Fruit fly (Drosophila melanogaster) whole organism, embryonic: ENCODE data around the gene CG31468.
A peak's percentile ranks its signal among the peaks of the same experiment; 100 is the strongest.

ENCODE experiments used
- Adf1 ChIP-seq: fragments of 200-800 bp; sonication (Bioruptor generic); IDR thresholded peaks from 2 replicates; pipeline ENCODE4 v1.3.6; 2022; ENCODE audit warnings: missing biosample characterization, missing genetic modification characterization
- B-H2 ChIP-seq: fragments of 200-800 bp; sonication (Bioruptor generic); optimal IDR thresholded peaks from 2 replicates; lab custom pipeline; 2018; ENCODE audit warnings: missing biosample characterization, mild to moderate bottlenecking, missing genetic modification characterization
- Bteb2 ChIP-seq: fragments of 200-800 bp; sonication (Bioruptor generic); optimal IDR thresholded peaks from 2 replicates; lab custom pipeline; 2016; ENCODE audit warnings: missing biosample characterization, missing genetic modification characterization
- CG10147 ChIP-seq: fragments of 200-800 bp; sonication (Bioruptor generic); optimal IDR thresholded peaks from 2 replicates; lab custom pipeline; 2019; ENCODE audit warnings: missing biosample characterization, mild to moderate bottlenecking, missing genetic modification characterization, moderate library complexity
- CG11723 ChIP-seq: fragments of 200-800 bp; sonication (Bioruptor generic); optimal IDR thresholded peaks from 2 replicates; lab custom pipeline; 2017; ENCODE audit warnings: missing biosample characterization, mild to moderate bottlenecking, missing genetic modification characterization
- CG12769 ChIP-seq: fragments of 200-800 bp; sonication (Bioruptor generic); optimal IDR thresholded peaks from 2 replicates; lab custom pipeline; 2019; ENCODE audit warnings: missing biosample characterization, mild to moderate bottlenecking, missing genetic modification characterization, moderate library complexity
- CG13287 ChIP-seq: fragments of 200-800 bp; sonication (Bioruptor generic); IDR thresholded peaks from 2 replicates; pipeline ENCODE4 v1.3.6; 2022; ENCODE audit warnings: missing biosample characterization, missing genetic modification characterization; ENCODE audit not compliant: partially characterized antibody
- CG15696 ChIP-seq: fragments of 200-800 bp; sonication (Bioruptor generic); optimal IDR thresholded peaks from 2 replicates; lab custom pipeline; 2019; ENCODE audit warnings: missing biosample characterization, mild to moderate bottlenecking, missing genetic modification characterization, moderate library complexity
- CG1602 ChIP-seq: fragments of 200-800 bp; sonication (Bioruptor generic); optimal IDR thresholded peaks from 3 replicates; lab custom pipeline; 2016; ENCODE audit warnings: missing biosample characterization, missing genetic modification characterization
- CG18599 ChIP-seq: fragments of 200-800 bp; sonication (Bioruptor generic); optimal IDR thresholded peaks from 3 replicates; lab custom pipeline; 2017; ENCODE audit warnings: missing biosample characterization, missing genetic modification characterization, mild to moderate bottlenecking, moderate library complexity, missing genetic modification reagents
- CG2875 ChIP-seq: fragments of 200-800 bp; sonication (Bioruptor generic); optimal IDR thresholded peaks from 2 replicates; lab custom pipeline; 2017; ENCODE audit warnings: missing biosample characterization, mild to moderate bottlenecking, missing genetic modification characterization, missing genetic modification reagents
- CG33557 ChIP-seq: fragments of 200-800 bp; sonication (Bioruptor generic); optimal IDR thresholded peaks from 2 replicates; lab custom pipeline; 2019; ENCODE audit warnings: missing biosample characterization, mild to moderate bottlenecking, missing genetic modification characterization, moderate library complexity
- CG43689 ChIP-seq: fragments of 200-800 bp; sonication (Bioruptor generic); IDR thresholded peaks from 2 replicates; pipeline ENCODE4 v1.3.6; 2022; ENCODE audit warnings: missing biosample characterization, missing genetic modification characterization
- CG4617 ChIP-seq: fragments of 200-800 bp; sonication (Bioruptor generic); optimal IDR thresholded peaks from 3 replicates; lab custom pipeline; 2016; ENCODE audit warnings: missing biosample characterization, missing genetic modification characterization, borderline replicate concordance
- CG4730 ChIP-seq: fragments of 200-800 bp; sonication (Bioruptor generic); IDR thresholded peaks from 2 replicates; pipeline ENCODE4 v1.3.6; 2022; ENCODE audit warnings: missing biosample characterization, missing genetic modification characterization
- CG6813 ChIP-seq: fragments of 200-800 bp; sonication (Bioruptor generic); optimal IDR thresholded peaks from 2 replicates; lab custom pipeline; 2017; ENCODE audit warnings: missing biosample characterization, missing genetic modification characterization, mild to moderate bottlenecking, moderate library complexity, missing genetic modification reagents
- CG6854 ChIP-seq: fragments of 200-800 bp; sonication (Bioruptor generic); optimal IDR thresholded peaks from 3 replicates; lab custom pipeline; 2017; ENCODE audit warnings: missing biosample characterization, mild to moderate bottlenecking, missing genetic modification characterization
- CG8290 ChIP-seq, 3 experiments: fragments of 200-800 bp; sonication (Bioruptor generic); optimal IDR thresholded peaks; 2 replicates each; lab custom pipeline; 2016 to 2019; ENCODE audit warnings: missing biosample characterization in 3 of 3, missing genetic modification characterization in 3 of 3, mild to moderate bottlenecking in 2 of 3, moderate library complexity in 1 of 3
- Camta ChIP-seq: fragments of 200-800 bp; sonication (Bioruptor generic); optimal IDR thresholded peaks from 2 replicates; lab custom pipeline; 2016; ENCODE audit warnings: missing biosample characterization, missing genetic modification characterization
- Chrac-16 ChIP-seq: fragments of 200-800 bp; sonication (Bioruptor generic); optimal IDR thresholded peaks from 3 replicates; lab custom pipeline; 2016; ENCODE audit warnings: missing biosample characterization, missing genetic modification characterization
- CrebB ChIP-seq: fragments of 200-800 bp; sonication (Bioruptor generic); optimal IDR thresholded peaks from 3 replicates; lab custom pipeline; 2018; ENCODE audit warnings: missing biosample characterization, mild to moderate bottlenecking, missing genetic modification characterization
- E2f1 ChIP-seq: fragments of 200-800 bp; sonication (Bioruptor generic); IDR thresholded peaks from 2 replicates; pipeline ENCODE4 v1.3.6; 2022; ENCODE audit warnings: missing biosample characterization, missing genetic modification characterization
- ERR ChIP-seq: fragments of 200-800 bp; sonication (Bioruptor generic); optimal IDR thresholded peaks from 2 replicates; lab custom pipeline; 2016; ENCODE audit warnings: missing biosample characterization, missing genetic modification characterization
- Jarid2 ChIP-seq: fragments of 200-800 bp; sonication (Bioruptor generic); optimal IDR thresholded peaks from 3 replicates; lab custom pipeline; 2017; ENCODE audit warnings: mild to moderate bottlenecking, missing biosample characterization, missing genetic modification reagents, missing genetic modification characterization
- Kr ChIP-seq: fragments of 200-800 bp; sonication (Bioruptor generic); optimal IDR thresholded peaks from 2 replicates; lab custom pipeline; 2017; ENCODE audit warnings: missing biosample characterization, mild to moderate bottlenecking, missing genetic modification characterization
- MTF-1 ChIP-seq: fragments of 200-800 bp; sonication (Bioruptor generic); optimal IDR thresholded peaks from 2 replicates; lab custom pipeline; 2018; ENCODE audit warnings: missing biosample characterization, mild to moderate bottlenecking, missing genetic modification characterization, borderline replicate concordance
- Mad ChIP-seq: fragments of 200-800 bp; sonication (Bioruptor generic); optimal IDR thresholded peaks from 2 replicates; lab custom pipeline; 2016; ENCODE audit warnings: missing biosample characterization, missing genetic modification characterization
- Myb ChIP-seq: fragments of 200-800 bp; sonication (Bioruptor generic); optimal IDR thresholded peaks from 2 replicates; lab custom pipeline; 2016; ENCODE audit warnings: missing biosample characterization, missing genetic modification characterization
- Optix ChIP-seq: fragments of 200-800 bp; sonication (Bioruptor generic); IDR thresholded peaks from 3 replicates; pipeline ENCODE4 v1.3.6; 2022; ENCODE audit warnings: missing biosample characterization, missing genetic modification characterization
- Pdp1 ChIP-seq, 2 experiments: fragments of 200-800 bp; sonication (Bioruptor generic); optimal IDR thresholded peaks; 3 replicates each; lab custom pipeline; 2016; ENCODE audit warnings: missing biosample characterization in 2 of 2, missing genetic modification characterization in 2 of 2, mild to moderate bottlenecking in 1 of 2, moderate library complexity in 1 of 2
- Rfx ChIP-seq: fragments of 200-800 bp; sonication (Bioruptor generic); IDR thresholded peaks from 2 replicates; pipeline ENCODE4 v1.3.6; 2022; ENCODE audit warnings: missing biosample characterization, missing genetic modification characterization
- Scr ChIP-seq: fragments of 200-800 bp; sonication (Bioruptor generic); IDR thresholded peaks from 2 replicates; pipeline ENCODE4 v1.3.6; 2022; ENCODE audit warnings: missing biosample characterization, missing genetic modification characterization; ENCODE audit not compliant: partially characterized antibody
- Sin3A ChIP-seq: fragments of >200 bp; optimal IDR thresholded peaks from 2 replicates; lab custom pipeline; 2018
- Sox100B ChIP-seq: fragments of 200-800 bp; sonication (Bioruptor generic); optimal IDR thresholded peaks from 3 replicates; lab custom pipeline; 2018; ENCODE audit warnings: missing biosample characterization, mild to moderate bottlenecking, missing genetic modification characterization
- Sry-β ChIP-seq: fragments of 200-800 bp; sonication (Bioruptor generic); optimal IDR thresholded peaks from 2 replicates; lab custom pipeline; 2018; ENCODE audit warnings: missing biosample characterization, mild to moderate bottlenecking, missing genetic modification characterization, moderate library complexity
- Trl ChIP-seq, 3 experiments: fragments of >200 bp in 2 of 3; fragments of 200-800 bp in 1 of 3; sonication (Bioruptor generic) in 1 of 3; optimal IDR thresholded peaks; 2 replicates in 1 of 3; 3 replicates in 2 of 3; lab custom pipeline; 2016 to 2017; ENCODE audit warnings: missing biosample characterization in 1 of 3, missing genetic modification characterization in 1 of 3
- ase ChIP-seq: fragments of 200-800 bp; sonication (Bioruptor generic); IDR thresholded peaks from 3 replicates; pipeline ENCODE4 v1.3.6; 2022; ENCODE audit warnings: missing biosample characterization, missing genetic modification characterization
- bab2 ChIP-seq: fragments of 200-800 bp; sonication (Bioruptor generic); optimal IDR thresholded peaks from 2 replicates; lab custom pipeline; 2016; ENCODE audit warnings: missing biosample characterization, missing genetic modification characterization
- exex ChIP-seq: fragments of 200-800 bp; sonication (Bioruptor generic); optimal IDR thresholded peaks from 4 replicates; lab custom pipeline; 2018; ENCODE audit warnings: missing biosample characterization, mild to moderate bottlenecking, missing genetic modification characterization, moderate library complexity
- hbn ChIP-seq: fragments of 200-800 bp; sonication (Bioruptor generic); IDR thresholded peaks from 2 replicates; pipeline ENCODE4 v1.3.6; 2022; ENCODE audit warnings: missing biosample characterization, missing genetic modification characterization; ENCODE audit not compliant: partially characterized antibody
- her ChIP-seq: fragments of 200-800 bp; sonication (Bioruptor generic); optimal IDR thresholded peaks from 2 replicates; lab custom pipeline; 2016; ENCODE audit warnings: missing biosample characterization, missing genetic modification characterization
- lilli ChIP-seq: fragments of 200-800 bp; sonication (Bioruptor generic); optimal IDR thresholded peaks from 3 replicates; lab custom pipeline; 2016; ENCODE audit warnings: missing biosample characterization, missing genetic modification characterization
- phol ChIP-seq: fragments of 200-800 bp; sonication (Bioruptor generic); optimal IDR thresholded peaks from 3 replicates; lab custom pipeline; 2018; ENCODE audit warnings: missing biosample characterization, mild to moderate bottlenecking, missing genetic modification characterization, moderate library complexity
- pzg ChIP-seq: fragments of 200-800 bp; sonication (Bioruptor generic); optimal IDR thresholded peaks from 3 replicates; lab custom pipeline; 2018; ENCODE audit warnings: missing biosample characterization, mild to moderate bottlenecking, missing genetic modification characterization, moderate library complexity
- schlank ChIP-seq: fragments of 200-800 bp; sonication (Bioruptor generic); optimal IDR thresholded peaks from 2 replicates; lab custom pipeline; 2018; ENCODE audit warnings: missing biosample characterization, mild to moderate bottlenecking, missing genetic modification characterization
- ttk ChIP-seq: fragments of 200-800 bp; sonication (Bioruptor generic); IDR thresholded peaks from 2 replicates; pipeline ENCODE4 v2.1.2; 2022; ENCODE audit warnings: missing biosample characterization, missing genetic modification characterization
- z ChIP-seq: fragments of 200-800 bp; sonication (Bioruptor generic); IDR thresholded peaks from 3 replicates; pipeline ENCODE4 v1.3.6; 2022; ENCODE audit warnings: missing biosample characterization, missing genetic modification characterization

CG31468 gene

DNA sequence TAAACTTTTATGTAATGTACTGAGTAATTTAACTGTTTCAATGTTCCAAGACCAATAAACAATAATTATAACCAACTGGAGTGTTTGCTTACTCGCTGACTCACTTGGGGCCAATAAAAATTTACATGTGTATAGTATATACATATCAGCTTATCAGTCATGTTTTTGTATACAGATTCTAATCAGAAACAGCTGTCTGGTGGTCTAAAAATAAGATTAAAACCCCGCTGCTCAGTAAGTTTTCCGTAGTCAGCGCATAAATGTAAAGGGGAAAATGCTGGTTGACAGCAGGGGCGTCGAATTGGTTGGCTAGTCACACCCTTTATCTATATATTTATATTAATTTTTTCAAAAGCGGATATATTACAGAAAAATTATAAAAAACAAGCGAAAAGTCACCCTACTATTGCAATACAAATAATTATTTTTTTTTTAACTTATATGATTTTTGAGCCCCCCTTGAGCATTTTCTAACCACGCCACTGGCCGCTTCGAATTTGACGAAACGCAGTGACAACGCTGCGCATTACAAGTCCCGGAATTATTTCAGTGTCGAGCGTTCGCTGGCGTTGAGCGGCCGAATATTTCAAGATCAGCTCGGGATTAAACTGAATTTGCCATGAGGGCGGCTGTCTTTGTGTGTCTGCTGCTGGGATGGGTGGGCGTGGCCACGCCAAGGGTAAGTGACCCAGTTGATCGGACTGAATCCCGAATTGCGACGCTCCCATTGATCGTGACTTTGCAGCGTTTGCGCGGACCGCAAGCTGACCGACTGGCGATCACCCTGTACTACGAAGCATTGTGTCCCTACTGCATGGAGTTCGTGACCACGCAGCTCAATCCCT, 21.6 kb downstream of the CG31468 start, which contains the start of gene GILT2 (continued):
- TF ChIP-seq CG10147 (GFP tag; lab: Kevin White, UChicago), result peak; percentile 90
- TF ChIP-seq z (GFP tag; lab: Robert Waterston, UW), result peak; percentile 36; the same call in 1 of the 3 replicates
- peak; percentile 39 for TF ChIP-seq Camta (GFP tag; lab: Kevin White, UChicago)
- no peak for TF ChIP-seq CG13287 (GFP tag; lab: Robert Waterston, UW)
- TF ChIP-seq ase (GFP tag; lab: Robert Waterston, UW), result peak; percentile 82
- peak; percentile 93 for TF ChIP-seq ttk (GFP tag; lab: Robert Waterston, UW)
- TF ChIP-seq CG33557 (GFP tag; lab: Kevin White, UChicago), result peak; percentile 88
- TF ChIP-seq Scr (GFP tag; lab: Robert Waterston, UW), result no peak
- peak; percentile 68 for TF ChIP-seq CG8290 (GFP tag; optimal IDR thresholded peaks at IDR 0.05; lab: Kevin White, UChicago)
- peak; percentile 1 to 68 for TF ChIP-seq CG8290 (tag; optimal IDR thresholded peaks at IDR 0.05; lab: Kevin White, UChicago)
- peak; percentile 53 for TF ChIP-seq schlank (tag; lab: Kevin White, UChicago)
- TF ChIP-seq CG6854 (GFP tag; lab: Kevin White, UChicago), result peak; percentile 91
- TF ChIP-seq MTF-1 (GFP tag; lab: Kevin White, UChicago), result peak; percentile 76
- TF ChIP-seq Myb (GFP tag; lab: Kevin White, UChicago), result no peak
- no peak for TF ChIP-seq Trl (optimal IDR thresholded peaks at IDR 0.05; lab: Kevin White, UChicago)
- TF ChIP-seq Trl (GFP tag; optimal IDR thresholded peaks at IDR 0.05; lab: Kevin White, UChicago), result peak; percentile 13
- peak; percentile 90 for TF ChIP-seq CG11723
- TF ChIP-seq Chrac-16, result peak; percentile 85
- TF ChIP-seq CG12769 (tag; lab: Kevin White, UChicago), result no peak
- no peak for TF ChIP-seq hbn (GFP tag; lab: Robert Waterston, UW)
- TF ChIP-seq Kr (GFP tag; lab: Kevin White, UChicago), result no peak
- TF ChIP-seq CG6813, result peak; percentile 92
- peak; percentile 55 for TF ChIP-seq Pdp1 (GFP tag; optimal IDR thresholded peaks at IDR 0.05; lab: Kevin White, UChicago)
- peak; percentile 75 for TF ChIP-seq Mad (GFP tag; lab: Kevin White, UChicago)
- TF ChIP-seq phol (tag; lab: Kevin White, UChicago), result peak; percentile 93
- TF ChIP-seq her (GFP tag; lab: Kevin White, UChicago), result no peak
- peak; percentile 80 for TF ChIP-seq CrebB (tag; lab: Kevin White, UChicago)
- peak; percentile 91 for TF ChIP-seq CG15696 (tag; lab: Kevin White, UChicago)
- TF ChIP-seq CG2875 (GFP tag; lab: Kevin White, UChicago), result peak; percentile 82
- TF ChIP-seq Rfx (GFP tag; lab: Robert Waterston, UW), result peak; percentile 94
- peak; percentile 88 for TF ChIP-seq E2f1 (GFP tag; lab: Robert Waterston, UW)
- TF ChIP-seq bab2 (GFP tag; lab: Kevin White, UChicago), result peak; percentile 54
- peak; percentile 97 for TF ChIP-seq CG18599
- peak; percentile 87 for TF ChIP-seq lilli (GFP tag; lab: Kevin White, UChicago)
- TF ChIP-seq CG1602 (GFP tag; lab: Kevin White, UChicago), result peak; percentile 85
- TF ChIP-seq B-H2, result peak; percentile 87
- TF ChIP-seq Sin3A (lab: Kevin White, UChicago), result no peak
- peak; percentile 91 for TF ChIP-seq Sox100B
- peak; percentile 71 for TF ChIP-seq Jarid2 (GFP tag; lab: Kevin White, UChicago)
- TF ChIP-seq pzg (GFP tag; lab: Kevin White, UChicago), result no peak
- TF ChIP-seq CG4730 (GFP tag; lab: Robert Waterston, UW), result peak; percentile 88
- no peak for TF ChIP-seq ERR
- TF ChIP-seq exex (tag; lab: Kevin White, UChicago), result peak; percentile 78
- TF ChIP-seq Adf1 (GFP tag; lab: Robert Waterston, UW), result peak; percentile 76
- TF ChIP-seq Optix (GFP tag; lab: Robert Waterston, UW), result peak; percentile 90
- peak; percentile 44 for TF ChIP-seq Bteb2 (GFP tag; lab: Kevin White, UChicago)
- peak; percentile 61 for TF ChIP-seq CG4617 (GFP tag; lab: Kevin White, UChicago)
- TF ChIP-seq CG43689 (GFP tag; lab: Robert Waterston, UW), result peak; percentile 51; the same call in 1 of the 2 replicates
- peak; percentile 9 for TF ChIP-seq Sry-β (GFP tag; lab: Kevin White, UChicago)
